Worm (Caenorhabditis elegans) whole organism, young adult: Measurements from ENCODE around the gene R04B3.3.

ENCODE experiments used
- F39B2.1 ChIP-seq: fragments of 200-800 bp; sonication (Bioruptor generic); IDR thresholded peaks from 2 replicates; pipeline ENCODE4 v1.3.6; 2022; ENCODE audit warnings: missing genetic modification reagents, missing genetic modification characterization, missing compliant biosample characterization
- F55B11.4 ChIP-seq: sonication (generic microtip); optimal IDR thresholded peaks from 2 replicates; lab custom pipeline; 2016; ENCODE audit warnings: missing compliant biosample characterization, missing genetic modification characterization, borderline replicate concordance; ENCODE audit not compliant: insufficient read depth
- Y67H2A.10 ChIP-seq: fragments of 200-800 bp; sonication (Bioruptor generic); conservative IDR thresholded peaks from 2 replicates; pipeline ENCODE4 v1.3.6; 2022; ENCODE audit warnings: missing genetic modification reagents, missing genetic modification characterization, missing compliant biosample characterization
- ets-4 ChIP-seq: fragments of 200-800 bp; sonication (Bioruptor generic); optimal IDR thresholded peaks from 2 replicates; lab custom pipeline; 2018; ENCODE audit warnings: mild to moderate bottlenecking, missing genetic modification characterization, missing compliant biosample characterization
- madf-8 ChIP-seq: fragments of 200-800 bp; sonication (Bioruptor generic); conservative IDR thresholded peaks from 2 replicates; pipeline ENCODE4 v1.3.6; 2022; ENCODE audit warnings: missing genetic modification reagents, missing genetic modification characterization, missing compliant biosample characterization
- mel-28 ChIP-seq: sonication (generic microtip); optimal IDR thresholded peaks from 2 replicates; lab custom pipeline; 2016; ENCODE audit warnings: borderline replicate concordance, mild to moderate bottlenecking, missing genetic modification characterization, missing compliant biosample characterization
- nfya-1 ChIP-seq: sonication (generic microtip); optimal IDR thresholded peaks from 2 replicates; lab custom pipeline; 2017; ENCODE audit warnings: antibody characterized with exemption, missing compliant biosample characterization, missing genetic modification characterization, borderline replicate concordance; ENCODE audit not compliant: insufficient read depth
- unc-62 ChIP-seq: fragments of 150-350 bp; optimal IDR thresholded peaks from 2 replicates; lab custom pipeline; 2014; ENCODE audit warnings: missing biosample characterization, missing genetic modification reagents, missing genetic modification characterization
- ztf-25 ChIP-seq: fragments of 200-800 bp; sonication (Bioruptor generic); IDR thresholded peaks from 2 replicates; pipeline ENCODE4 v1.3.6; 2022; ENCODE audit warnings: missing genetic modification reagents, missing genetic modification characterization, missing compliant biosample characterization

ce11 chrX:2433805-2434204, 42.0 kb downstream of the R04B3.3 start:
- TF ChIP-seq ztf-25 (GFP tag; lab: Robert Waterston, UW) = no peak
- TF ChIP-seq F39B2.1 (GFP tag; lab: Robert Waterston, UW) = no peak
- no peak for TF ChIP-seq unc-62 (GFP tag; lab: Kevin White, UChicago)
- no peak for TF ChIP-seq ets-4 (GFP tag; lab: Kevin White, UChicago)
- TF ChIP-seq Y67H2A.10 (GFP tag; lab: Robert Waterston, UW) = no peak
- no peak for TF ChIP-seq madf-8 (GFP tag; lab: Robert Waterston, UW)
- TF ChIP-seq nfya-1 (tag; lab: Kevin White, UChicago) = no peak
- no peak for TF ChIP-seq F55B11.4 (tag; lab: Kevin White, UChicago)
- TF ChIP-seq mel-28 (tag; lab: Kevin White, UChicago) = no peak
